Fruit fly (Drosophila melanogaster) whole organism, prepupa: ENCODE results near the gene Nepl16.
A peak's percentile ranks its signal among the peaks of the same experiment; 100 is the strongest.
"Not testable (repeated sequence)": the region's sequence is repeated elsewhere in the genome, so short reads cannot be mapped to it uniquely, and the experiment has no call there.

Source experiments
- Blimp-1 ChIP-seq: fragments of 200-800 bp; sonication (Bioruptor generic); optimal IDR thresholded peaks from 3 replicates; lab custom pipeline; 2017; ENCODE audit warnings: missing biosample characterization, missing genetic modification characterization, mild to moderate bottlenecking, moderate library complexity, missing genetic modification reagents
- CG10631 ChIP-seq: fragments of 200-800 bp; sonication (Bioruptor generic); optimal IDR thresholded peaks from 2 replicates; lab custom pipeline; 2016; ENCODE audit warnings: missing biosample characterization, missing genetic modification characterization
- CG10669 ChIP-seq: fragments of 200-800 bp; sonication (Bioruptor generic); optimal IDR thresholded peaks from 3 replicates; lab custom pipeline; 2018; ENCODE audit warnings: missing biosample characterization, mild to moderate bottlenecking, missing genetic modification characterization, moderate library complexity
- CG11294 ChIP-seq: fragments of 200-800 bp; sonication (Bioruptor generic); IDR thresholded peaks from 2 replicates; pipeline ENCODE4 v1.3.6; 2022; ENCODE audit warnings: missing biosample characterization, missing genetic modification characterization
- CG11762 ChIP-seq: fragments of 200-800 bp; sonication (Bioruptor generic); optimal IDR thresholded peaks from 3 replicates; lab custom pipeline; 2016; ENCODE audit warnings: missing biosample characterization, missing genetic modification characterization; ENCODE audit not compliant: insufficient read depth
- CG11902 ChIP-seq: fragments of 200-800 bp; sonication (Bioruptor generic); optimal IDR thresholded peaks from 3 replicates; lab custom pipeline; 2016; ENCODE audit warnings: missing biosample characterization, missing genetic modification characterization
- CG15336 ChIP-seq: fragments of 200-800 bp; sonication (Bioruptor generic); IDR thresholded peaks from 2 replicates; pipeline ENCODE4 v1.3.6; 2022; ENCODE audit warnings: missing biosample characterization, missing genetic modification characterization
- CG1621 ChIP-seq: fragments of 200-800 bp; sonication (Bioruptor generic); optimal IDR thresholded peaks from 3 replicates; lab custom pipeline; 2018; ENCODE audit warnings: missing biosample characterization, mild to moderate bottlenecking, missing genetic modification characterization
- CG3032 ChIP-seq: fragments of 200-800 bp; optimal IDR thresholded peaks from 2 replicates; lab custom pipeline; 2019; ENCODE audit warnings: missing biosample characterization, mild to moderate bottlenecking, missing genetic modification characterization, moderate library complexity
- CG31627 ChIP-seq: fragments of 200-800 bp; sonication (Bioruptor generic); optimal IDR thresholded peaks from 3 replicates; lab custom pipeline; 2016; ENCODE audit warnings: missing biosample characterization, missing genetic modification characterization
- CG32006 ChIP-seq: fragments of 200-800 bp; sonication (Bioruptor generic); optimal IDR thresholded peaks from 3 replicates; lab custom pipeline; 2017; ENCODE audit warnings: missing biosample characterization, mild to moderate bottlenecking, missing genetic modification characterization
- CG34406 ChIP-seq: fragments of 200-800 bp; sonication (Bioruptor generic); optimal IDR thresholded peaks from 3 replicates; lab custom pipeline; 2016; ENCODE audit warnings: missing biosample characterization, missing genetic modification characterization
- CG6854 ChIP-seq: fragments of 200-800 bp; sonication (Bioruptor generic); optimal IDR thresholded peaks from 2 replicates; lab custom pipeline; 2017; ENCODE audit warnings: missing biosample characterization, mild to moderate bottlenecking, missing genetic modification characterization
- CG8119 ChIP-seq: fragments of 200-800 bp; sonication (Bioruptor generic); IDR thresholded peaks from 3 replicates; pipeline ENCODE4 v1.3.6; 2022; ENCODE audit warnings: missing biosample characterization, missing genetic modification characterization
- CG8319 ChIP-seq: fragments of 200-800 bp; sonication (Bioruptor generic); optimal IDR thresholded peaks from 3 replicates; lab custom pipeline; 2016; ENCODE audit warnings: missing biosample characterization, missing genetic modification characterization
- CG8632 ChIP-seq: fragments of 200-800 bp; sonication (Bioruptor generic); optimal IDR thresholded peaks from 3 replicates; lab custom pipeline; 2016; ENCODE audit warnings: missing biosample characterization, missing genetic modification characterization
- Eip78C ChIP-seq: fragments of 200-800 bp; sonication (Bioruptor generic); peaks from one replicate; lab custom pipeline; 2016; ENCODE audit warnings: missing biosample characterization, missing genetic modification characterization
- Hr39 ChIP-seq: fragments of 200-800 bp; sonication (Bioruptor generic); optimal IDR thresholded peaks from 2 replicates; lab custom pipeline; 2016; ENCODE audit warnings: missing biosample characterization, missing genetic modification characterization
- Hr4 ChIP-seq: fragments of 200-800 bp; sonication (Bioruptor generic); optimal IDR thresholded peaks from 3 replicates; lab custom pipeline; 2016; ENCODE audit warnings: missing biosample characterization, missing genetic modification characterization
- achi ChIP-seq: fragments of 200-800 bp; sonication (Bioruptor generic); optimal IDR thresholded peaks from 3 replicates; lab custom pipeline; 2016; ENCODE audit warnings: missing biosample characterization, missing genetic modification characterization
- acj6 ChIP-seq: fragments of 200-800 bp; sonication (Bioruptor generic); optimal IDR thresholded peaks from 3 replicates; lab custom pipeline; 2016; ENCODE audit warnings: missing biosample characterization, missing genetic modification characterization
- cyc ChIP-seq: fragments of 200-800 bp; sonication (Bioruptor generic); optimal IDR thresholded peaks from 3 replicates; lab custom pipeline; 2016; ENCODE audit warnings: missing biosample characterization, missing genetic modification characterization
- esn ChIP-seq: fragments of 200-800 bp; sonication (Bioruptor generic); optimal IDR thresholded peaks from 2 replicates; lab custom pipeline; 2016; ENCODE audit warnings: missing biosample characterization, mild to moderate bottlenecking, missing genetic modification characterization, moderate library complexity
- fd85E ChIP-seq: fragments of 200-800 bp; sonication (Bioruptor generic); optimal IDR thresholded peaks from 3 replicates; lab custom pipeline; 2016; ENCODE audit warnings: missing biosample characterization, missing genetic modification characterization
- fkh ChIP-seq: fragments of 200-800 bp; sonication (Bioruptor generic); optimal IDR thresholded peaks from 3 replicates; lab custom pipeline; 2017; ENCODE audit warnings: missing biosample characterization, mild to moderate bottlenecking, missing genetic modification characterization, moderate library complexity
- salr ChIP-seq, 2 experiments: fragments of 200-800 bp; sonication (Bioruptor generic); optimal IDR thresholded peaks; 3 replicates each; lab custom pipeline; 2016 to 2018; ENCODE audit warnings: missing biosample characterization in 2 of 2, missing genetic modification characterization in 2 of 2, mild to moderate bottlenecking in 1 of 2
- ss ChIP-seq, 2 experiments: fragments of 200-800 bp; sonication (Bioruptor generic); optimal IDR thresholded peaks; 2 replicates in 1 of 2; 3 replicates in 1 of 2; lab custom pipeline; 2017 to 2018; ENCODE audit warnings: mild to moderate bottlenecking in 2 of 2, missing biosample characterization in 2 of 2, missing genetic modification characterization in 2 of 2, moderate library complexity in 1 of 2
- svp ChIP-seq: fragments of 200-800 bp; sonication (Bioruptor generic); peaks from one replicate; lab custom pipeline; 2016; ENCODE audit warnings: missing biosample characterization, missing genetic modification characterization
- topi ChIP-seq: fragments of 200-800 bp; sonication (Bioruptor generic); optimal IDR thresholded peaks from 3 replicates; lab custom pipeline; 2016; ENCODE audit warnings: missing biosample characterization, missing genetic modification characterization

Gene Nepl16

DNA sequence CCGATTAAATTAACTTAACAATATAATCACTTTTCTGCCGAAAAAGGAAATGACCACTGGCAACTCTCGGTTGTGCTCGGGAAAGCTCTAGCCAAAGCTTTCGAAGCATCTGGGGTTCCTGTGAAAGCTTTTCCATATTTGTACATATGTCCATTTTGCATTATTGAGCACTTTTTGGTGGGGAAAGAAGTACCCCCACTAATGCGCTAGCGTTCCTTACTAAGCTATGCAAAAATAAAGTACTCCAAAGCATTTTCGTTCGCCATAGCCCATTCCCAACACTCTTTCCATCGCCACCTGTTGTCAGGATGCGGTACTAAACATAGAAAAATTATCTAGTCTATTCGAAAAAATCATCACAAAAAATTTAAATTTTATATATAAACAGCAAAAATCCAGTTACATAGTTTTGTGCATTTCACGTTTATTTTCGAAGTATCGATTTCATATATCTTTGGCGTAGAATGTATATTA, at the start of gene Nepl16:
TSS of gene Nepl16 (minus strand) at position 51 of the 474 bp plus-strand sequence.
- TF ChIP-seq CG32006 (GFP tag; lab: Kevin White, UChicago), result no peak
- no peak for TF ChIP-seq CG3032 (tag; lab: Kevin White, UChicago)
- TF ChIP-seq CG10669, result no peak
- no peak for TF ChIP-seq fd85E
- no peak for TF ChIP-seq salr (GFP tag; optimal IDR thresholded peaks at IDR 0.05; lab: Kevin White, UChicago)
- TF ChIP-seq CG6854 (GFP tag; lab: Kevin White, UChicago), result no peak
- no peak for TF ChIP-seq CG8319 (GFP tag; lab: Kevin White, UChicago)

DNA sequence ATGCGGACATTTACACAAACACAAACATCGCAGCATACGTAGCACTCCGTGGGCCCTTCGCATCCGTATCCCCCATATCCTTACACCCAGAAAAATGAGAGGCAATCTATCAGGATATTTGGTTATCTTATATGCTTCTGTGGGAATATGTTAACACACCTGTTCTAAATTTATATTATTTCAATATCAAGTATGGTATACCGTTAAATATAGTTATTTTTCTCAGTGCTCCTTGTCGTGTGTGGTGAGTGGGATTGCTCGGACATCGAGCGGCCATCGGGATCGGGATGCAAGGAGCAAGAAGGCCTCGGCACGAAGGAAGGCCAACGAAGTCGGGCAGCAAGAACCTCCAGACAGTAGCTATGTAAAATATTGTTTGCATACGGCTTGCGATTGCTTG, 49.2 kb upstream of the Nepl16 start:
- TF ChIP-seq svp (GFP tag; lab: Kevin White, UChicago) (peak; percentile 13), CG8119 (GFP tag; lab: Robert Waterston, UW) (no peak), Eip78C (GFP tag; lab: Kevin White, UChicago) (peak; percentile 60), CG11294 (GFP tag; lab: Robert Waterston, UW) (no peak)

DNA sequence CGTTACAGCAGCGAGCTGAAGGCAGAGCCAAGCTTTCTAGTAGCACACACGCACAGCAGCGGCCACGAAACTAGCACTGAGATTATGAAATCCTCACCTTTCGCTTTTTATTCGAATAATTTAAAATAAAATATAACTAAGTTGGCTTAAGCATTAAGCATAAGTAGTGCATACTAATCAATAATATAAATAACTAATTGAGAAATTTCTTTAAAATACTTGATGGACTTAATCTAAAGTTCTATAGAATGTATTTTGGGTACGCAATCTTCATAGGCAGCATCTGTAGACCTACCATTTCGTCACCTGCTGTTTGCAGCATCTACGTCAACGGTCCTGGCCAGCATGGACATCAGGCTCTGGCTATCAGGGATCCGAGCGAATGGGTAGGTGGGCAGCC, 40.0 kb upstream of the Nepl16 start:
- TF ChIP-seq CG11762 (GFP tag; lab: Kevin White, UChicago) (no peak), svp (GFP tag; lab: Kevin White, UChicago) (peak; percentile 15), CG32006 (GFP tag; lab: Kevin White, UChicago) (peak; percentile 2), Hr4 (GFP tag; lab: Kevin White, UChicago) (no peak), Eip78C (GFP tag; lab: Kevin White, UChicago) (peak; percentile 27)

DNA sequence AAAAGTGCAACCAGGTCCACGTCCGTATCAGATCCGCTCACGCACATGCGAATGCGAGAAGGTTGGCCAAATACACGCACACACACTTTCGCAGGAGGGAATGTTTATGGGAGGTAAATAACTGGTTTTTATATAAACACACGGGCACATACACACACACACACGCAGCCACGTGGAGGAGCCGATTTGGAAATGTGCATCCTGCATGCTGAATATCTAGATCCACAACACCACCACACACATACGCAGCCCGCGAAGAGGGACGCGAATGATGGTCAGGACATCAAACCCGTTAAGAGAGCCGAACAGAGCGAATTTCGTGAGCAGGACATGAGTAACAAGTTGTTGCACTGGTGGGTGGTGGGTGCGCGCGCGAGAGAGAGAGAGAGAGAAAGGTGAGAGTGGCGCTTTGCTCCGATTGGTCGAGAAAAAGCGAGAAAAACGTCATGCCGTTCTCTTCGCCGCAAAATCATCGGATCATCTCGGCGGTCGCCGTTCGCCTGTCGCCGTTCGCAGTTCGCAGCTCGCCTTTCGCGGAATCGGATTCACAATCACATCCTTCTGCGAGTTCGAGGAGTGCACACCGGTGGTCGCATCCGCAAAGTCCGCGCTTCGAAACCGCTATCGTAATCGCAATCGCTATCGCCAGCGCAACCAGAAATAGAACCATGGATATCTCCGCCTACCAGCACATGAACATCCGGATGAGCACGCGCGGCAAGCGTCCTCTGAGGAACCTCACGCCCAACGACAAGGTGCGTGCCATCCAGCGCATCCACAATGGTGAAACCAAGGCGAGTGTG, 25.4 kb upstream of the Nepl16 start, which contains the start of gene danr:
TSS of gene danr (plus strand) at position 508 of the 803 bp plus-strand sequence.
- TF ChIP-seq Eip78C (GFP tag; lab: Kevin White, UChicago) (peak; percentile 59), cyc (GFP tag; lab: Kevin White, UChicago) (no peak), ss (GFP tag; optimal IDR thresholded peaks at IDR 0.05; lab: Kevin White, UChicago) (peak in 1 of 2 experiments; percentile 69), CG1621 (tag; lab: Kevin White, UChicago) (peak; percentile 47), CG15336 (GFP tag; lab: Robert Waterston, UW) (no peak), CG6854 (GFP tag; lab: Kevin White, UChicago) (peak; percentile 31)

DNA sequence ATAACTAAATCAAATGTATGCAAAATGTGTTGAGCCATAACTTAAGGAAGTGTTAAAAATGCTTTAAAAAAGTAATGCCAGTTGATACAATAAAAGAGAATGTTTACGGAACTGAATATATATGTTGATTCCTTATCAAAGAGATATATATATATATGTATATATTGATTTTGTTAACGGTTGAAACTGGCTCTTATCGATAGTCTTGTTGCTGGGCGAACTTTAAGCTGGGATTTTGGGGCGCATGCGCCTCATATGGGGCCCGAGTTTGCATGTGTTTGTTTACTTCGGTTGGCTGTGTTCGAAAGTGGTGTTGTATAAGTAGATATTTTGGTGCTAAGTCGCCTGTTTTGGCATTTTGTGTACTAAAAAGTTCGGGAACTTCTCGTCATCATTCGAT, 18.7 kb upstream of the Nepl16 start, which contains the start of gene Bili:
TSS of gene Bili (plus strand) at position 265 of the 400 bp plus-strand sequence.
- TF ChIP-seq CG31627 (GFP tag; lab: Kevin White, UChicago); ss (GFP tag; optimal IDR thresholded peaks at IDR 0.05; lab: Kevin White, UChicago); Hr39 (GFP tag; lab: Kevin White, UChicago): not testable (repeated sequence)

DNA sequence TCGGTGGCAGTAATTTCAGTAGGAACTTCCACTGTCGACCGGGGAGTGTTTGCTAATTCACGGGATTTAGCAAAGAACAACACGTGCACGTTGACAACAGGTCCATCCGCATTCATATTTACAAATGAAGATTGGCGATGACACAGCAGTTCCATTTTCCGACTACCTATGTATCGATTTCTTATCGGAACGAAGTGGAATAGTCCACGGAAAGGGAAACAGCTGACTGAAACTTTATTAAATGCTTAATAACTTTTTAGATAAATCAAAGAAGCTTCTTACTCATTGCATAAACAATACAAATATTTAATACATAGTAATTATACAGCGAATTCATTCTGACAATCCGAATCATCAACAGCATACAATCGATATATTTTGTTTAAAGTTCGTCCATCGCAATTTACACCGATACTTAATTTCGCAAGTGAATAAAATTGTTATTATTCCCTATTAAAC, 14.9 kb upstream of the Nepl16 start, which contains the start of the genes Mocs2A, Mocs2B and Clbn:
TSS of gene Mocs2A (minus strand) at position 129 of the 459 bp plus-strand sequence.
TSS of gene Mocs2B (minus strand) at position 129 of the 459 bp plus-strand sequence.
TSS of gene Clbn (plus strand) at position 272 of the 459 bp plus-strand sequence.
- peak; percentile 66 for TF ChIP-seq fkh (GFP tag; lab: Kevin White, UChicago)
- TF ChIP-seq CG1621 (tag; lab: Kevin White, UChicago), result no peak
- peak; percentile 7 for TF ChIP-seq esn (GFP tag; lab: Kevin White, UChicago)
- TF ChIP-seq, all 60 proteins: peak for 2

DNA sequence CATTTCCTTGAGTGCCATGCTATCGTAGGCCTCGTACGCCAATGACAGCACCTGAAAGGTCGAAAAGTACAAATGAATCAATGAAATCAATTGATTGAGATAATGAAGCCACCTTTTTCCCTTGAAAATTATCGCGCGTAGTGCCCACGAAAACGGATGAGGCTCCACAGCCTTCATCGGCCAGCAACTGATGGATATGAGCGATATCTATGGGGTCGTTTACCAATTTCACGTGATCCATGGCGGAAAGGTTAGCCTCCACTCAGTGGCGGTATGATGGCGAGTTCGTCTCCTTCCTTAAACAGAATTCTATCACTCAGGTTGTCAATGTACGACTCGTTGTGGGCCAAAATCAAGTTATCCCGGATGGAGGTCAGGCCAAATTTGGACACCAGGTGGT, 14.5 kb upstream of the Nepl16 start:
- TF ChIP-seq esn (GFP tag; lab: Kevin White, UChicago), result no peak
- peak; percentile 54 for TF ChIP-seq svp (GFP tag; lab: Kevin White, UChicago)
- no peak for TF ChIP-seq achi (GFP tag; lab: Kevin White, UChicago)

DNA sequence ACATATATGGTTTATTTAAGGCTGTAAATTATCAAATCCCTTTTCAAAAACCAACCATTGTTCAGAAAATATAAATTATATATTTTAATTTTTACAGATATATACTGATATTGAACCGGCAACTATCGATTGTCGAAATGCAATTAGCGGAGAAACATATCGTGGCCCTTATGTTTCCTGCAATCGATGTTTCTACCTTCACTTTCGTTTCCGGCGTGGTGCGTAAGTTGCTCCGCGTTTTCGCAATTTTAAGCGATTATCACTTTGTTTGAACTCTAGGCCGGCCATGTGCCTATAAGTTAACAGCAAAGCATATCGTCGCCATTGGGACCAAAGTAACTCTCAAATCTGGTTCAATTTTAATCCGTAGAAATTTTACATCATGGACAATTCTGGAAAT, 10.9 kb upstream of the Nepl16 start, which contains the start of gene vig2:
TSS of gene vig2 (plus strand) at position 112 of the 400 bp plus-strand sequence.
- TF ChIP-seq CG10631 (GFP tag; lab: Kevin White, UChicago), result peak; percentile 26
- TF ChIP-seq cyc (GFP tag; lab: Kevin White, UChicago), result peak; percentile 22
- TF ChIP-seq esn (GFP tag; lab: Kevin White, UChicago), result peak; percentile 25
- peak; percentile 6 for TF ChIP-seq CG6854 (GFP tag; lab: Kevin White, UChicago)
- TF ChIP-seq CG34406, result peak; percentile 8
- TF ChIP-seq Eip78C (GFP tag; lab: Kevin White, UChicago), result peak; percentile 59
- peak; percentile 31 for TF ChIP-seq topi
- peak; percentile 7 for TF ChIP-seq CG8632 (GFP tag; lab: Kevin White, UChicago)
- peak; percentile 10 for TF ChIP-seq acj6 (GFP tag; lab: Kevin White, UChicago)
- TF ChIP-seq CG11902 (GFP tag; lab: Kevin White, UChicago), result peak; percentile 30
- peak; percentile 14 for TF ChIP-seq Blimp-1 (GFP tag; lab: Kevin White, UChicago)
